Worm (Caenorhabditis elegans): Measurements from ENCODE around the gene R03H10.6.
"Not testable (repeated sequence)": the region's sequence is repeated elsewhere in the genome, so short reads cannot be mapped to it uniquely, and the experiment has no call there.

The R03H10.6 gene

ce11 chrII:4183979-4184378 lies 10.7 kb upstream of the R03H10.6 start:
- TF ChIP-seq zip-8 (tag; optimal IDR thresholded peaks at IDR 0.05) (no peak), snpc-4 (tag; optimal IDR thresholded peaks at IDR 0.05) (no peak), hlh-1 (tag; optimal IDR thresholded peaks at IDR 0.05) (peak; percentile 96), unc-120 (tag; optimal IDR thresholded peaks at IDR 0.05; ENCODE audit: poor library complexity, severe bottlenecking) (peak; percentile 58), sem-2 (GFP tag; optimal IDR thresholded peaks at IDR 0.05) (no peak), unc-62 (GFP tag; optimal IDR thresholded peaks at IDR 0.05) (peak; percentile 29)

DNA sequence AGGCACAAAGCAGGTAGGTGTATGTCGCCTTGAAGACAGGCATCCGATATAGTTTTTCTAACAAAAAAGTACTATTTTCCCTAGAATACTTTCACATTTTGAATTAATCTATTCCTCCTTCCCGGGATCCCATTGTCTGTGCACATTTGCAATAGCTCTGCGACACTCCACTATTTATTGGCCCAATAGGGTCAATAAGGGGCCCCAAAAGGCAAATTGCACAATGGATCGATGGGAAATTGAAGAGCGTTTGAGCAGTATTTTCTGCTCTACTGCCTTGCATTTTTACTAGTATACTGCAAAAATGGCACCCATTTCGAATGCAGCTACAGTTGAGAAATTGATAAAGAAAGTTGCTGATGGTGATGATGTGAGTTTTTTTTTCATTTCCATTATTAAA lies 9.1 kb upstream of the R03H10.6 start, which contains the start of gene R03H10.11:
Gene R03H10.11, plus strand, starts transcription at position 301 of the 400 bp plus-strand sequence.
- TF ChIP-seq hlh-1 (tag; optimal IDR thresholded peaks at IDR 0.05) (no peak), ham-2 (GFP tag; optimal IDR thresholded peaks at IDR 0.05) (no peak), sem-2 (GFP tag; optimal IDR thresholded peaks at IDR 0.05) (no peak), bed-3 (GFP tag; optimal IDR thresholded peaks at IDR 0.05) (no peak), elt-1 (tag; optimal IDR thresholded peaks at IDR 0.05; ENCODE audit: borderline replicate concordance, insufficient read depth) (no peak), unc-39 (tag; optimal IDR thresholded peaks at IDR 0.05) (no peak), mep-1 (tag; optimal IDR thresholded peaks at IDR 0.05) (no peak), lin-32 (GFP tag; optimal IDR thresholded peaks at IDR 0.05) (no peak), ceh-39 (tag; optimal IDR thresholded peaks at IDR 0.05) (no peak), nhr-76 (tag; optimal IDR thresholded peaks at IDR 0.05) (no peak), tbx-8 (GFP tag; optimal IDR thresholded peaks at IDR 0.05) (no peak), lsy-2 (tag; optimal IDR thresholded peaks at IDR 0.05) (no peak), sptf-1 (tag; optimal IDR thresholded peaks at IDR 0.05) (no peak), nhr-237 (tag; optimal IDR thresholded peaks at IDR 0.05) (no peak)

ce11 chrII:4179897-4180296 lies 6.6 kb upstream of the R03H10.6 start, which contains the start of gene R03H10.1:
Gene R03H10.1 (plus strand): TSS chrII:4180248.
- TF ChIP-seq nhr-237 (tag; optimal IDR thresholded peaks at IDR 0.05) (no peak), mab-5 (tag; optimal IDR thresholded peaks at IDR 0.05) (no peak)

DNA sequence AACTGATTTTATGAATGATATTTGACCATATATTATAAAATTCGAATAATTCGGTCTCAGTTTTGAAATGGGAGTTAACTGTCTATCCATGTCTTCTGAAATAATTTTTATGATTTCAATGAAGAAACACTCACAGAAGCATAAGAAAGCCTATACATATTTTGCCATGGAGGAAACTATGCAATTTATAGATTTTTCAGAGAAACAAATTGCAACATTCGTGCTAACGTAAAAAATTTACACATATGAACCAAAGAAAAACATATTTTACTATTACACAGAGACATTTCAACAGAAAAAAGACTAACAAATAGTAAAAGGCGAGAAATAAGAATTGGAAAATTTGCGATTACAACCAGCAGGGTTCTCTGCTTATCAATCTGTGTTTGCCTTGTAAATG lies 5.5 kb upstream of the R03H10.6 start, which contains the start of gene R03H10.7:
Gene R03H10.7, minus strand, starts transcription at position 101 of the 400 bp plus-strand sequence.
- TF ChIP-seq pha-4 (tag; optimal IDR thresholded peaks at IDR 0.05) (no peak), cnd-1 (tag; optimal IDR thresholded peaks at IDR 0.05) (no peak), drap-1 (GFP tag; optimal IDR thresholded peaks at IDR 0.05) (no peak), lin-32 (GFP tag; optimal IDR thresholded peaks at IDR 0.05) (no peak), snpc-4 (tag; optimal IDR thresholded peaks at IDR 0.05) (no peak), ham-2 (GFP tag; optimal IDR thresholded peaks at IDR 0.05) (no peak), ceh-43 (GFP tag; optimal IDR thresholded peaks at IDR 0.05) (no peak), mep-1 (tag; optimal IDR thresholded peaks at IDR 0.05) (no peak), sptf-1 (tag; optimal IDR thresholded peaks at IDR 0.05) (no peak), nhr-28 (tag; optimal IDR thresholded peaks at IDR 0.05) (no peak), nhr-76 (tag; optimal IDR thresholded peaks at IDR 0.05) (no peak), mls-2 (tag; optimal IDR thresholded peaks at IDR 0.05) (no peak)

DNA sequence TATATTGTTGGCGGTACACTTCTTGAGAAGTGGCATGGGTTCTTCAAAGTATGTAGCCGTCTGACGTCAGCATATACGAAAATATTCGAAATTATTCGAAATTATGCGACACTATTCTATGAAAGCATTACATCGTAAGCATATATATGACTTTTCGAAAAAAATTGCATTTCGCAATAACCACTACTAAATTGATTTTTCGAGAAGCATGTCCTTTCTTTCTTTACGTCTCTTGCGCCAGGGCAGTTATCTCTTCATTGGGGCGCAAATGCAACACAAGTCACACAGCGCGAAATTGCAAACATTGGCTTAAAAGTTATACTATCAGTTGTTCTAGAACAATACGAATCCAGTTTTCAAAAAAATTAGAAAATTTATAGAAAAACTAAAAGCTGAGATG lies 544 bp upstream of the R03H10.6 start:
- no peak for TF ChIP-seq elt-3 (tag; optimal IDR thresholded peaks at IDR 0.05)
- no peak for TF ChIP-seq tbx-8 (GFP tag; optimal IDR thresholded peaks at IDR 0.05)
- TF ChIP-seq nhr-28 (tag; optimal IDR thresholded peaks at IDR 0.05): no peak
- TF ChIP-seq mls-2 (tag; optimal IDR thresholded peaks at IDR 0.05): no peak

DNA sequence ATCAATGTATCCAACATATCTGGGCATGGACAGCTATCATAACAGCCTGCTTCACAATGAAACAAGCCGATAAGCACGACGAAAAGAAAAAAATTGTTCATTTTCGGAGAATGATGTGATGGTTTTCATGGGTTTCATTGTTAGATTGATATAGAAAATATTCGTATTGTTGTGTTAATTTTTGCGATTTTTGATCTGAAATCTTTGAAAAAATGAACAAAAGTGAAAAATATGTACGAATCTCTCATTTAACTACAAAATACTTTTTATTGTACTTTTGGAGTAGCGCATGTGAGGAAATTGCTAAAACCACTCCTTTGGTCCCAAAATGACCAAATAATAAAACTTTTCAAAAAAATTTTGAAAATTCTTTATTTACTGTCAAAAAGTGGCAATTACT lies 2.8 kb downstream of the R03H10.6 start, which contains the start of gene R03H10.5:
Gene R03H10.5, minus strand, starts transcription at position 101 of the 400 bp plus-strand sequence.
- no peak for TF ChIP-seq lin-13 (tag; optimal IDR thresholded peaks at IDR 0.05)
- TF ChIP-seq nhr-237 (tag; optimal IDR thresholded peaks at IDR 0.05): no peak
- TF ChIP-seq sptf-1 (tag; optimal IDR thresholded peaks at IDR 0.05): no peak

ce11 chrII:4168404-4168803 lies 4.9 kb downstream of the R03H10.6 start, which contains the start of gene R03H10.4:
Gene R03H10.4 (minus strand): TSS chrII:4168504.
- not testable (repeated sequence) for TF ChIP-seq unc-62 (GFP tag; optimal IDR thresholded peaks at IDR 0.05); lin-13 (tag; optimal IDR thresholded peaks at IDR 0.05); pha-4 (tag; optimal IDR thresholded peaks at IDR 0.05)

All from whole organism, mixed stage, embryonic.